Worm (Caenorhabditis elegans): ENCODE results near the gene pst-2.

Gene pst-2

DNA sequence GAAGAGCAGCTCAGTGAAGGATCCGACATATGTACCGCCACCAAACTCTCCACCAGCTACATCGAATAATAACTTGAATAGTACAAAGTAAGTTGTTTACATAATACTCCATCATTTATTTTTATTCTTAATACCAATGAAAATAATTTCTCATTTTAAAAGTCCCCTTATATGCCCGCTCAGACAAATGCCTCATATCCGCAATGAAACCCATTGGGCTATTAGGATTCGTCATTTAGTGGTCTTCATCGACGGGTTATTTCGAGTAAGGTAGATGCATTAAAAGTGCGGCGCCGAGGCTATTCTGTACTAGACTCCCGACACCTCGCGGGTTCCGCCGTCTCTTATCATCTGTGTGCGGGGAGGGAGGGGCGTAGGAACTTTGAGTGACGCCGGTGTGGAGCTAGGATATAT, 26.5 kb upstream of the pst-2 start:
- TF ChIP-seq scrt-1 (GFP tag; IDR thresholded peaks at IDR 0.05) (no peak), pes-1 (GFP tag; IDR thresholded peaks at IDR 0.05) (0 out of 2 replicates have a peak, but pooled peaks have one; percentile 29)

DNA sequence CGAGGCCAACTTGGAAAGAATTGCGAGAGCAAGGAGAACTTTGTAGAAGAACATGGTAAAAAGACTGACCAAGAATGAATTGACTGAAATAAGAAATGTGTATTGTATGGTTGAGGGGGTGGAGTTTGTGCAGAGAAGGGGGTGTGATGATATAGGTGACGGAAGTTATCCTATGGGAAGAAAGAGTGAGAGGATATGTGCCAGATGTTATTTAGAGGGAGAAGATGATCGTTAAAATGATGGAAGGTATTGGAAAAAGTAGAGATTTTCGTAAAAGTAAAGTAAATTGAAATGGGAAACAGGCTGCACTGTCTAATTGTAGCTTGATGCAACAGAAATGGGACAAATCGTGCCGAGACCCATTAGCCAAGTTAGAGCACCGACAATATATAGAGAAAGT, 23.3 kb upstream of the pst-2 start, which contains the start of gene sdz-21:
Gene sdz-21 (minus strand): TSS at position 101 of the 400 bp plus-strand sequence.
- TF ChIP-seq B0310.2 (tag; optimal IDR thresholded peaks at IDR 0.05): no peak
- no peak for TF ChIP-seq ets-7 (tag; optimal IDR thresholded peaks at IDR 0.05)
- no peak for TF ChIP-seq hnd-1 (tag; optimal IDR thresholded peaks at IDR 0.05)

ce11 chrIII:5660976-5661375, 19.3 kb upstream of the pst-2 start, which contains the start of gene F54E7.6:
Gene F54E7.6 (minus strand): TSS chrIII:5661085.
- no peak for TF ChIP-seq tbx-11 (GFP tag; IDR thresholded peaks at IDR 0.05)

- TF ChIP-seq B0310.2 (tag; optimal IDR thresholded peaks at IDR 0.05) (no peak), sea-1 (GFP tag; conservative IDR thresholded peaks at IDR 0.05) (no peak), aly-1 (tag; optimal IDR thresholded peaks at IDR 0.05) (no peak), tbx-11 (GFP tag; IDR thresholded peaks at IDR 0.05) (no peak), tra-4 (tag; optimal IDR thresholded peaks at IDR 0.05) (no peak), hnd-1 (tag; optimal IDR thresholded peaks at IDR 0.05) (no peak), ama-1 (optimal IDR thresholded peaks at IDR 0.05) (no peak), scrt-1 (GFP tag; IDR thresholded peaks at IDR 0.05) (no peak), ceh-36 (tag; optimal IDR thresholded peaks at IDR 0.05) (no peak), F13C5.2 (tag; optimal IDR thresholded peaks at IDR 0.05) (no peak), ceh-13 (GFP tag; optimal IDR thresholded peaks at IDR 0.05) (no peak), pes-1 (GFP tag; IDR thresholded peaks at IDR 0.05) (no peak), hmg-4 (GFP tag; optimal IDR thresholded peaks at IDR 0.05) (no peak), tbx-37 (GFP tag; conservative IDR thresholded peaks at IDR 0.05) (no peak), ets-7 (tag; optimal IDR thresholded peaks at IDR 0.05) (no peak), hmbx-1 (tag; optimal IDR thresholded peaks at IDR 0.05) (no peak), flt-1 (GFP tag; IDR thresholded peaks at IDR 0.05) (no peak)
Measured at ce11 chrIII:5663521-5663920, 16.7 kb upstream of the pst-2 start.

- no peak for TF ChIP-seq hmg-4 (GFP tag; optimal IDR thresholded peaks at IDR 0.05)
- no peak for TF ChIP-seq B0310.2 (tag; optimal IDR thresholded peaks at IDR 0.05)
- TF ChIP-seq ceh-36 (tag; optimal IDR thresholded peaks at IDR 0.05): no peak
- TF ChIP-seq pes-1 (GFP tag; IDR thresholded peaks at IDR 0.05): no peak
- TF ChIP-seq sea-1 (GFP tag; conservative IDR thresholded peaks at IDR 0.05): no peak
- no peak for TF ChIP-seq ceh-13 (GFP tag; optimal IDR thresholded peaks at IDR 0.05)
- TF ChIP-seq hmbx-1 (tag; optimal IDR thresholded peaks at IDR 0.05): no peak
- no peak for TF ChIP-seq ets-7 (tag; optimal IDR thresholded peaks at IDR 0.05)
- TF ChIP-seq tra-4 (tag; optimal IDR thresholded peaks at IDR 0.05): no peak
- no peak for TF ChIP-seq flt-1 (GFP tag; IDR thresholded peaks at IDR 0.05)
- TF ChIP-seq tbx-37 (GFP tag; conservative IDR thresholded peaks at IDR 0.05): no peak
- TF ChIP-seq F13C5.2 (tag; optimal IDR thresholded peaks at IDR 0.05): no peak
- no peak for TF ChIP-seq tbx-11 (GFP tag; IDR thresholded peaks at IDR 0.05)
- no peak for TF ChIP-seq ama-1 (optimal IDR thresholded peaks at IDR 0.05)
- TF ChIP-seq hnd-1 (tag; optimal IDR thresholded peaks at IDR 0.05): no peak
- no peak for TF ChIP-seq aly-1 (tag; optimal IDR thresholded peaks at IDR 0.05)
- no peak for TF ChIP-seq scrt-1 (GFP tag; IDR thresholded peaks at IDR 0.05)
Measured at ce11 chrIII:5663933-5664332, 16.3 kb upstream of the pst-2 start, which contains the start of gene par-3. Gene par-3 (plus strand): TSS chrIII:5664233.

ce11 chrIII:5665278-5665677, 15.0 kb upstream of the pst-2 start:
- TF ChIP-seq hnd-1 (tag; optimal IDR thresholded peaks at IDR 0.05): no peak
- no peak for TF ChIP-seq tra-4 (tag; optimal IDR thresholded peaks at IDR 0.05)
- no peak for TF ChIP-seq ceh-36 (tag; optimal IDR thresholded peaks at IDR 0.05)
- TF ChIP-seq aly-1 (tag; optimal IDR thresholded peaks at IDR 0.05): no peak
- no peak for TF ChIP-seq sea-1 (GFP tag; conservative IDR thresholded peaks at IDR 0.05)
- TF ChIP-seq F13C5.2 (tag; optimal IDR thresholded peaks at IDR 0.05): no peak
- no peak for TF ChIP-seq hmbx-1 (tag; optimal IDR thresholded peaks at IDR 0.05)
- no peak for TF ChIP-seq scrt-1 (GFP tag; IDR thresholded peaks at IDR 0.05)
- no peak for TF ChIP-seq flt-1 (GFP tag; IDR thresholded peaks at IDR 0.05)
- TF ChIP-seq hmg-4 (GFP tag; optimal IDR thresholded peaks at IDR 0.05): no peak
- TF ChIP-seq ceh-13 (GFP tag; optimal IDR thresholded peaks at IDR 0.05): no peak
- no peak for TF ChIP-seq B0310.2 (tag; optimal IDR thresholded peaks at IDR 0.05)
- no peak for TF ChIP-seq tbx-11 (GFP tag; IDR thresholded peaks at IDR 0.05)
- TF ChIP-seq ets-7 (tag; optimal IDR thresholded peaks at IDR 0.05): no peak
- TF ChIP-seq ama-1 (optimal IDR thresholded peaks at IDR 0.05): no peak
- TF ChIP-seq tbx-37 (GFP tag; conservative IDR thresholded peaks at IDR 0.05): no peak
- TF ChIP-seq pes-1 (GFP tag; IDR thresholded peaks at IDR 0.05): no peak

DNA sequence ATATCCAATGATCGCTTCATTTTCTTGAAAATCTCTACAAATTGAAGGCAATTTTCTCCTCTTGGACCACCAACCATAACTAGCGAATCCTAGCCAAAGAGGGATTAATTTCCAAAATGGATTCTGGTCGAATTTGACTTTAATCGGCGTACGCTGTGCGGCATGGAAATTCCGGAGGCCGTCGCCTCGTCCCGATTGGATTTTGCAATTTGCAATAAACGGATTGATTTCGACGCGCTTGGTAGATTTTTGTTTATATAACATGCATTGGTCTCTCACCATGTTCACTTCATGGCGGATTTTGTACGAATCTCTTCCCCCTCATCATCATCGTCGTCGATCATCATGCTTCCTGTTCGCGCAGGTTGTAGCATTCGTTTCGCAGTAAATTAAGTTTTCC, 14.5 kb upstream of the pst-2 start:
- TF ChIP-seq ceh-36 (tag; optimal IDR thresholded peaks at IDR 0.05) (no peak), tra-4 (tag; optimal IDR thresholded peaks at IDR 0.05) (no peak), sea-1 (GFP tag; conservative IDR thresholded peaks at IDR 0.05) (no peak), ama-1 (optimal IDR thresholded peaks at IDR 0.05) (no peak), pes-1 (GFP tag; IDR thresholded peaks at IDR 0.05) (no peak), flt-1 (GFP tag; IDR thresholded peaks at IDR 0.05) (no peak), hmg-4 (GFP tag; optimal IDR thresholded peaks at IDR 0.05) (no peak), tbx-11 (GFP tag; IDR thresholded peaks at IDR 0.05) (no peak), hnd-1 (tag; optimal IDR thresholded peaks at IDR 0.05) (no peak), hmbx-1 (tag; optimal IDR thresholded peaks at IDR 0.05) (no peak), tbx-37 (GFP tag; conservative IDR thresholded peaks at IDR 0.05) (no peak), F13C5.2 (tag; optimal IDR thresholded peaks at IDR 0.05) (no peak), ceh-13 (GFP tag; optimal IDR thresholded peaks at IDR 0.05) (no peak), scrt-1 (GFP tag; IDR thresholded peaks at IDR 0.05) (no peak), B0310.2 (tag; optimal IDR thresholded peaks at IDR 0.05) (no peak), aly-1 (tag; optimal IDR thresholded peaks at IDR 0.05) (no peak)

DNA sequence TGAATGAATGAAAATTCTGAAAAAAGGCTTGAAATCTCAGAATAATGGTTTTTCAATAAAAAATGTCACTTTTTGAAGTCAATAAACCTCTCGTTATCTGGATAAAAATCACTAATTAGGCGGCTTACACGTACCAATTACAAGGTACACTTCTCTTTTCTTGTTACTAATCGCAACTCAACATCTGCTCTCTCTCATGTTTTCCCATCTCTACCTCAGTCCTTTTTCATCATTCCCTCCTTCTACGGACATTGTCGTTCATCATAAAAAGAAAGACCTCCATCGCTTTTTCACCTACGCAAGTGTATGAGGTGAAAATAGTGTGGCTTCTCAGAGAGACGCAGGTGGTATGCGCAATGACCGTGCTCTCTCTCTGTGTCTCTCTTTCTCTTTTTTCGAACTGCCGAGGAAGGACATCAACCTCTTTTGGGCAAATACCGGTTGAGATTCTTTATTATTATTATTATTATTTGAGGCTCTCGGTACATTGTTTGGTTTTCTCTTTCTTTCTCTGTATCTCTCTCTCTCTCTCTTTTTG, 12.2 kb upstream of the pst-2 start:
- TF ChIP-seq ceh-13 (GFP tag; optimal IDR thresholded peaks at IDR 0.05) (no peak), ceh-36 (tag; optimal IDR thresholded peaks at IDR 0.05) (no peak), F13C5.2 (tag; optimal IDR thresholded peaks at IDR 0.05) (no peak), tbx-37 (GFP tag; conservative IDR thresholded peaks at IDR 0.05) (no peak), pes-1 (GFP tag; IDR thresholded peaks at IDR 0.05) (no peak), B0310.2 (tag; optimal IDR thresholded peaks at IDR 0.05) (no peak), sea-1 (GFP tag; conservative IDR thresholded peaks at IDR 0.05) (no peak), hmg-4 (GFP tag; optimal IDR thresholded peaks at IDR 0.05) (peak; percentile 1), hnd-1 (tag; optimal IDR thresholded peaks at IDR 0.05) (no peak), aly-1 (tag; optimal IDR thresholded peaks at IDR 0.05) (no peak), tbx-11 (GFP tag; IDR thresholded peaks at IDR 0.05) (0 out of 2 replicates have a peak, but pooled peaks have one; percentile 13), hmbx-1 (tag; optimal IDR thresholded peaks at IDR 0.05) (no peak), ama-1 (optimal IDR thresholded peaks at IDR 0.05) (no peak), ets-7 (tag; optimal IDR thresholded peaks at IDR 0.05) (no peak), tra-4 (tag; optimal IDR thresholded peaks at IDR 0.05) (no peak)

Measured in whole organism, early embryonic.